Worm (Caenorhabditis elegans): ENCODE results near the gene Y58A7A.3.

Gene Y58A7A.3

ce11 chrV:5080853-5081338 lies at the start of gene Y58A7A.3:
Gene Y58A7A.3, minus strand, starts transcription at chrV:5080903.
- TF ChIP-seq unc-62 (GFP tag; optimal IDR thresholded peaks at IDR 0.05): no peak

ce11 chrV:5130018-5130417 lies 49.3 kb upstream of the Y58A7A.3 start, which contains the start of gene F14F9.8:
Gene F14F9.8, plus strand, starts transcription at chrV:5130318.
- TF ChIP-seq unc-62 (GFP tag; optimal IDR thresholded peaks at IDR 0.05): no peak

ce11 chrV:5126793-5127192 lies 46.1 kb upstream of the Y58A7A.3 start, which contains the start of gene F14F9.5:
Gene F14F9.5, plus strand, starts transcription at chrV:5127093.
- TF ChIP-seq unc-62 (GFP tag; optimal IDR thresholded peaks at IDR 0.05): no peak

ce11 chrV:5119679-5120078 lies 39.0 kb upstream of the Y58A7A.3 start, which contains the start of gene sid-1:
Gene sid-1, plus strand, starts transcription at chrV:5119970.
- TF ChIP-seq unc-62 (GFP tag; optimal IDR thresholded peaks at IDR 0.05): no peak

ce11 chrV:5119109-5119508 lies 38.4 kb upstream of the Y58A7A.3 start, which contains the start of gene C04F5.9:
Gene C04F5.9, minus strand, starts transcription at chrV:5119209.
- no peak for TF ChIP-seq unc-62 (GFP tag; optimal IDR thresholded peaks at IDR 0.05)

ce11 chrV:5113654-5114053 lies 33.0 kb upstream of the Y58A7A.3 start, which contains the start of gene C04F5.8:
Gene C04F5.8, minus strand, starts transcription at chrV:5113754.
- TF ChIP-seq unc-62 (GFP tag; optimal IDR thresholded peaks at IDR 0.05): no peak

ce11 chrV:5110684-5111083 lies 30.0 kb upstream of the Y58A7A.3 start, which contains the start of gene ugt-63:
Gene ugt-63, minus strand, starts transcription at chrV:5110772.
- TF ChIP-seq unc-62 (GFP tag; optimal IDR thresholded peaks at IDR 0.05): no peak

ce11 chrV:5107816-5108215 lies 27.1 kb upstream of the Y58A7A.3 start, which contains the start of gene srab-3:
Gene srab-3, minus strand, starts transcription at chrV:5107916.
- no peak for TF ChIP-seq unc-62 (GFP tag; optimal IDR thresholded peaks at IDR 0.05)

- TF ChIP-seq unc-62 (GFP tag; optimal IDR thresholded peaks at IDR 0.05): no peak
These were observed 24.2 kb upstream of the Y58A7A.3 start, which contains the start of gene srab-2 for ce11 chrV:5104934-5105333. Gene srab-2, minus strand, starts transcription at chrV:5105034.

- no peak for TF ChIP-seq unc-62 (GFP tag; optimal IDR thresholded peaks at IDR 0.05)
These were observed 21.3 kb upstream of the Y58A7A.3 start, which contains the start of gene srab-1 for ce11 chrV:5102017-5102416. Gene srab-1, minus strand, starts transcription at chrV:5102117.

- TF ChIP-seq unc-62 (GFP tag; optimal IDR thresholded peaks at IDR 0.05): no peak
These were observed 18.2 kb upstream of the Y58A7A.3 start, which contains the start of gene unc-46 for ce11 chrV:5098925-5099324. Gene unc-46, minus strand, starts transcription at chrV:5099025.

ce11 chrV:5097035-5097434 lies 16.3 kb upstream of the Y58A7A.3 start, which contains the start of gene C04F5.2:
Gene C04F5.2, minus strand, starts transcription at chrV:5097135.
- no peak for TF ChIP-seq unc-62 (GFP tag; optimal IDR thresholded peaks at IDR 0.05)

- TF ChIP-seq unc-62 (GFP tag; optimal IDR thresholded peaks at IDR 0.05): no peak
These were observed 9.7 kb upstream of the Y58A7A.3 start for ce11 chrV:5090386-5090785.

ce11 chrV:5089497-5090134 lies 8.9 kb upstream of the Y58A7A.3 start, which contains the start of gene glb-32:
Gene glb-32, minus strand, starts transcription at chrV:5089547.
- no peak for TF ChIP-seq unc-62 (GFP tag; optimal IDR thresholded peaks at IDR 0.05)

ce11 chrV:5088311-5088710 lies 7.6 kb upstream of the Y58A7A.3 start:
- TF ChIP-seq unc-62 (GFP tag; optimal IDR thresholded peaks at IDR 0.05): no peak

- no peak for TF ChIP-seq unc-62 (GFP tag; optimal IDR thresholded peaks at IDR 0.05)
These were observed 6.3 kb upstream of the Y58A7A.3 start, which contains the start of gene Y58A7A.5 for ce11 chrV:5086919-5087404. Gene Y58A7A.5, minus strand, starts transcription at chrV:5086969.

All from whole organism, dauer.